Worm (Caenorhabditis elegans): Measurements from ENCODE around the gene srd-43.

DNA sequence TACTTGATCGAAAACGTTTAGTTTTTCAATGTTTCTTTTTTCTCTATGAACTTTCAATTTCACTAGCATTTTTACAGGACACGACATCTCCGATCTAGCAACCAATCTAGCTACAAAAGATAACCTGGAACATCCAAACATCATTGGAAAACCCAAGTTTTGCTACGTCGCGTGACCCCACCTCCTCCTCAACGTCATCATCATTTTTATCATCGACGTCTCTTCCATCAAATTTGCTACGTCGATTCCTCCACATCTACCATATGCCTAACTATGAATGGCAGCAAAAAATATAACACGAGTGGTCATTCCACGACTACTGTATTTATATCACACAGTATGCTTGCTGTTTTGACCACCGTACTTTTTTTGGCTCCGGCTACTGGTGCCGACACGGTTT is 17.2 kb upstream of the srd-43 start, which contains the start of gene F46G10.2:
- TF ChIP-seq ztf-23 (GFP tag; IDR thresholded peaks at IDR 0.05) (no peak), cog-1 (tag; optimal IDR thresholded peaks at IDR 0.05) (no peak), ref-1 (GFP tag; conservative IDR thresholded peaks at IDR 0.05) (no peak), tab-1 (GFP tag; IDR thresholded peaks at IDR 0.05) (no peak), flt-1 (GFP tag; IDR thresholded peaks at IDR 0.05) (no peak), med-1 (GFP tag; optimal IDR thresholded peaks at IDR 0.05; ENCODE audit: insufficient read depth) (no peak)

All from whole organism, midembryonic.